Worm (Caenorhabditis elegans) whole organism, mixed stage, embryonic: Measurements from ENCODE around the gene C49A9.6.

Experiments used
- M03D4.4 ChIP-seq: sonication (generic microtip); optimal IDR thresholded peaks from 2 replicates; lab custom pipeline; 2017; ENCODE audit warnings: mild to moderate bottlenecking, missing genetic modification characterization, missing compliant biosample characterization
- bed-3 ChIP-seq: fragments of 200-800 bp; sonication (Bioruptor generic); optimal IDR thresholded peaks from 3 replicates; lab custom pipeline; 2018; ENCODE audit warnings: mild to moderate bottlenecking, missing genetic modification characterization, moderate library complexity, missing compliant biosample characterization
- blmp-1 ChIP-seq: fragments of 150-350 bp; optimal IDR thresholded peaks from 2 replicates; lab custom pipeline; 2014; ENCODE audit warnings: missing biosample characterization, missing genetic modification characterization
- ceh-39 ChIP-seq: fragments of 150-350 bp; optimal IDR thresholded peaks from 2 replicates; lab custom pipeline; 2014; ENCODE audit warnings: missing biosample characterization, missing genetic modification characterization
- ceh-43 ChIP-seq: fragments of 200-800 bp; sonication (Bioruptor generic); optimal IDR thresholded peaks from 2 replicates; lab custom pipeline; 2018; ENCODE audit warnings: mild to moderate bottlenecking, missing genetic modification characterization, moderate library complexity, missing compliant biosample characterization
- ceh-83 ChIP-seq: fragments of 200-800 bp; sonication (Bioruptor generic); optimal IDR thresholded peaks from 2 replicates; lab custom pipeline; 2018; ENCODE audit warnings: mild to moderate bottlenecking, missing genetic modification characterization, missing compliant biosample characterization
- ces-1 ChIP-seq: fragments of 150-350 bp; optimal IDR thresholded peaks from 2 replicates; lab custom pipeline; 2014; ENCODE audit warnings: missing biosample characterization, missing genetic modification reagents, missing genetic modification characterization
- cnd-1 ChIP-seq: fragments of 200-800 bp; sonication (Bioruptor generic); optimal IDR thresholded peaks from 2 replicates; lab custom pipeline; 2018; ENCODE audit warnings: mild to moderate bottlenecking, missing genetic modification characterization, missing compliant biosample characterization
- elt-1 ChIP-seq: sonication (generic microtip); optimal IDR thresholded peaks from 2 replicates; lab custom pipeline; 2017; ENCODE audit warnings: missing genetic modification characterization, mild to moderate bottlenecking, missing compliant biosample characterization, antibody characterized with exemption, moderate library complexity, borderline replicate concordance; ENCODE audit not compliant: insufficient read depth
- elt-3 ChIP-seq: fragments of 150-350 bp; optimal IDR thresholded peaks from 2 replicates; lab custom pipeline; 2014; ENCODE audit warnings: missing biosample characterization, missing genetic modification characterization
- flh-1 ChIP-seq: fragments of 200-800 bp; sonication (Bioruptor generic); optimal IDR thresholded peaks from 2 replicates; lab custom pipeline; 2018; ENCODE audit warnings: mild to moderate bottlenecking, missing genetic modification characterization, moderate library complexity, missing compliant biosample characterization
- ham-2 ChIP-seq: fragments of 200-800 bp; sonication (Bioruptor generic); optimal IDR thresholded peaks from 2 replicates; lab custom pipeline; 2018; ENCODE audit warnings: mild to moderate bottlenecking, missing genetic modification characterization, missing compliant biosample characterization
- lin-13 ChIP-seq: fragments of 150-350 bp; optimal IDR thresholded peaks from 2 replicates; lab custom pipeline; 2014; ENCODE audit warnings: missing biosample characterization, missing genetic modification characterization
- lin-32 ChIP-seq: fragments of 200-800 bp; sonication (Bioruptor generic); optimal IDR thresholded peaks from 2 replicates; lab custom pipeline; 2018; ENCODE audit warnings: mild to moderate bottlenecking, missing genetic modification characterization, missing compliant biosample characterization
- lsy-2 ChIP-seq: fragments of 150-350 bp; optimal IDR thresholded peaks from 2 replicates; lab custom pipeline; 2014; ENCODE audit warnings: missing biosample characterization, missing genetic modification characterization
- mab-5 ChIP-seq: fragments of 150-350 bp; optimal IDR thresholded peaks from 2 replicates; lab custom pipeline; 2014; ENCODE audit warnings: missing biosample characterization, missing genetic modification characterization
- mep-1 ChIP-seq: fragments of 150-350 bp; optimal IDR thresholded peaks from 2 replicates; lab custom pipeline; 2017; ENCODE audit warnings: missing biosample characterization, missing genetic modification reagents, missing genetic modification characterization, inconsistent platforms
- mls-2 ChIP-seq: sonication (generic microtip); optimal IDR thresholded peaks from 2 replicates; lab custom pipeline; 2016; ENCODE audit warnings: mild to moderate bottlenecking, missing genetic modification characterization, moderate library complexity, missing compliant biosample characterization
- nhr-12 ChIP-seq: fragments of 150-350 bp; optimal IDR thresholded peaks from 2 replicates; lab custom pipeline; 2014; ENCODE audit warnings: missing biosample characterization, missing genetic modification characterization
- nhr-2 ChIP-seq: fragments of 150-350 bp; optimal IDR thresholded peaks from 2 replicates; lab custom pipeline; 2014; ENCODE audit warnings: missing biosample characterization, missing genetic modification characterization
- nhr-237 ChIP-seq: fragments of 150-350 bp; optimal IDR thresholded peaks from 2 replicates; lab custom pipeline; 2014; ENCODE audit warnings: missing biosample characterization, missing genetic modification characterization
- nhr-28 ChIP-seq: fragments of 150-350 bp; optimal IDR thresholded peaks from 2 replicates; lab custom pipeline; 2014; ENCODE audit warnings: missing biosample characterization, missing genetic modification characterization
- nhr-76 ChIP-seq: sonication (generic microtip); optimal IDR thresholded peaks from 2 replicates; lab custom pipeline; 2017; ENCODE audit warnings: missing biosample characterization, missing genetic modification characterization
- pha-4 ChIP-seq: fragments of 150-350 bp; optimal IDR thresholded peaks from 2 replicates; lab custom pipeline; 2018; ENCODE audit warnings: missing biosample characterization, missing genetic modification reagents, missing genetic modification characterization
- snpc-4 ChIP-seq: fragments of 150-350 bp; optimal IDR thresholded peaks from 2 replicates; lab custom pipeline; 2014; ENCODE audit warnings: missing biosample characterization, missing genetic modification characterization
- sptf-1 ChIP-seq: sonication (generic microtip); optimal IDR thresholded peaks from 2 replicates; lab custom pipeline; 2017; ENCODE audit warnings: mild to moderate bottlenecking, missing genetic modification characterization, moderate library complexity, missing compliant biosample characterization
- unc-120 ChIP-seq: sonication (generic microtip); optimal IDR thresholded peaks from 2 replicates; lab custom pipeline; 2017; ENCODE audit warnings: missing genetic modification characterization, missing compliant biosample characterization; ENCODE audit not compliant: poor library complexity, severe bottlenecking
- unc-39 ChIP-seq: fragments of 150-350 bp; optimal IDR thresholded peaks from 2 replicates; lab custom pipeline; 2014; ENCODE audit warnings: missing biosample characterization, missing genetic modification characterization
- unc-62 ChIP-seq: fragments of 150-350 bp; optimal IDR thresholded peaks from 2 replicates; lab custom pipeline; 2014; ENCODE audit warnings: missing biosample characterization, missing genetic modification reagents, missing genetic modification characterization
- zip-8 ChIP-seq: fragments of 150-350 bp; optimal IDR thresholded peaks from 2 replicates; lab custom pipeline; 2014; ENCODE audit warnings: missing biosample characterization, missing genetic modification characterization
- ztf-11 ChIP-seq: fragments of 150-350 bp; optimal IDR thresholded peaks from 2 replicates; lab custom pipeline; 2014; ENCODE audit warnings: missing biosample characterization, missing genetic modification characterization

Gene C49A9.6

DNA sequence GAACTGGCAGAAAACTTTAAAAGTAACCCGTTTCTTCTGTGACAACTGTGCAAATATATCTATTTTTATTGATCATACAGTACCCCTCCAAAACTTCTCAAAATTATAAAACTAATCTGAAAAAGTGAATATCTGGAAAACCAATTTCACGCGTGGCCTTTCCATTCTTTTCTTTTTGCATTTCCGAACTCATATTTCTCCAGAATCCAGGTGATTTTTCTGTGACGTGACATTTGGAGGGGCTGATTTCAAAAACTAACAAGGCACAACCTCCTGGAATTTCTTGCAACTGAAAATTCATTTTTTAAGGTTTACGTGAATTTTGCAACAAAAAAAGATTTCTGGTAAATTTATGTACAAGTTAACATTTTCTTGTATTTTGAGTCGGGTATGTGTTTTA, 10.5 kb upstream of the C49A9.6 start:
- TF ChIP-seq ceh-39 (tag; lab: Kevin White, UChicago) (no peak), nhr-237 (no peak), mep-1 (tag; lab: Kevin White, UChicago) (no peak), blmp-1 (tag; lab: Kevin White, UChicago) (no peak), elt-3 (tag; lab: Kevin White, UChicago) (no peak)

DNA sequence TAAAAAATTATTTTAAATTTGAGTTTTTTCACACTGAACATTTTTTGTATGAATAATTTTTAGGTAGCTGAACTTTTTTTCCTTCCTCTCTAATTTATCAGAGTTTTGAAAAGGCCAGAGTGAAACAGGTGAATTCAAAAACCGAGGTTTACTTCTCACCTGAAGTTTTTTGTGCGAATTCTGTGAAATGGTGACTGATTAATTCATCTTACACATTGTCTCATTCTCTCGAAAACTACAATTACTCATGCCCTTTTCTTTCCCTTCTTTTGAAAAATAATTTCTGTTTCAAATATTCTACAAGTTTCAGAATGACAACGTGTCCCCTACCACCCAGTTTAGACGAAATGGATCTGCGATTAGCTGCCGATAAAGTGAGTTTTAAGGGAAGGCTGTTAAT, 9.0 kb upstream of the C49A9.6 start, which contains the start of gene tkr-2:
Gene tkr-2 (plus strand): TSS at position 301 of the 400 bp plus-strand sequence.
- TF ChIP-seq unc-62 (GFP tag; lab: Kevin White, UChicago) (no peak), sptf-1 (tag; lab: Kevin White, UChicago) (no peak), ham-2 (GFP tag; lab: Kevin White, UChicago) (no peak), elt-3 (tag; lab: Kevin White, UChicago) (no peak), nhr-2 (tag; lab: Kevin White, UChicago) (no peak), ces-1 (GFP tag; lab: Kevin White, UChicago) (no peak), ztf-11 (tag; lab: Kevin White, UChicago) (no peak), lin-13 (tag; lab: Kevin White, UChicago) (no peak), cnd-1 (tag; lab: Kevin White, UChicago) (no peak), zip-8 (tag; lab: Kevin White, UChicago) (no peak), nhr-237 (no peak), mep-1 (tag; lab: Kevin White, UChicago) (no peak), nhr-76 (tag; lab: Kevin White, UChicago) (no peak), nhr-28 (tag; lab: Kevin White, UChicago) (no peak), flh-1 (GFP tag; lab: Kevin White, UChicago) (no peak), lsy-2 (tag; lab: Kevin White, UChicago) (no peak), pha-4 (tag; lab: Kevin White, UChicago) (no peak), M03D4.4 (tag; lab: Kevin White, UChicago) (no peak)
- TF ChIP-seq, all 35 proteins: peak for 0

- TF ChIP-seq mab-5 (tag; lab: Kevin White, UChicago) (peak; percentile 28), ces-1 (GFP tag; lab: Kevin White, UChicago) (peak; percentile 45), sptf-1 (tag; lab: Kevin White, UChicago) (peak; percentile 65), mep-1 (tag; lab: Kevin White, UChicago) (peak; percentile 54), ceh-43 (GFP tag; lab: Kevin White, UChicago) (no peak), mls-2 (tag; lab: Kevin White, UChicago) (no peak), flh-1 (GFP tag; lab: Kevin White, UChicago) (no peak), M03D4.4 (tag; lab: Kevin White, UChicago) (peak; percentile 14), nhr-237 (peak; percentile 29), ceh-83 (no peak), lsy-2 (tag; lab: Kevin White, UChicago) (peak; percentile 64), cnd-1 (tag; lab: Kevin White, UChicago) (no peak), ceh-39 (tag; lab: Kevin White, UChicago) (peak; percentile 47), lin-13 (tag; lab: Kevin White, UChicago) (peak; percentile 35), lin-32 (GFP tag; lab: Kevin White, UChicago) (peak; percentile 1), nhr-12 (no peak), unc-120 (tag; lab: Kevin White, UChicago) (no peak), pha-4 (tag; lab: Kevin White, UChicago) (peak; percentile 51)
Measured at ce11 chrIV:6206294-6206776, 4.4 kb upstream of the C49A9.6 start, which contains the start of gene C49A9.10. Gene C49A9.10 (minus strand): TSS chrIV:6206344.

ce11 chrIV:6209337-6209736, 1.4 kb upstream of the C49A9.6 start:
- peak; percentile 96 for TF ChIP-seq zip-8 (tag; lab: Kevin White, UChicago)
- TF ChIP-seq snpc-4: no peak
- TF ChIP-seq, all 35 proteins: peak for 1

ce11 chrIV:6213403-6213802, 2.7 kb downstream of the C49A9.6 start, which contains the start of gene C49A9.5:
Gene C49A9.5 (plus strand): TSS chrIV:6213673.
- TF ChIP-seq mab-5 (tag; lab: Kevin White, UChicago): no peak
- no peak for TF ChIP-seq unc-120 (tag; lab: Kevin White, UChicago)
- TF ChIP-seq nhr-28 (tag; lab: Kevin White, UChicago): no peak
- no peak for TF ChIP-seq nhr-237
- no peak for TF ChIP-seq lin-13 (tag; lab: Kevin White, UChicago)
- TF ChIP-seq elt-1 (tag; lab: Kevin White, UChicago): no peak
- no peak for TF ChIP-seq unc-62 (GFP tag; lab: Kevin White, UChicago)
- no peak for TF ChIP-seq ceh-83
- TF ChIP-seq nhr-12: no peak
- TF ChIP-seq sptf-1 (tag; lab: Kevin White, UChicago): no peak
- TF ChIP-seq pha-4 (tag; lab: Kevin White, UChicago): no peak
- no peak for TF ChIP-seq unc-39 (tag; lab: Kevin White, UChicago)
- no peak for TF ChIP-seq bed-3 (GFP tag; lab: Kevin White, UChicago)
- no peak for TF ChIP-seq M03D4.4 (tag; lab: Kevin White, UChicago)
- no peak for TF ChIP-seq mls-2 (tag; lab: Kevin White, UChicago)
- TF ChIP-seq flh-1 (GFP tag; lab: Kevin White, UChicago): no peak
- TF ChIP-seq ztf-11 (tag; lab: Kevin White, UChicago): no peak
- no peak for TF ChIP-seq ceh-43 (GFP tag; lab: Kevin White, UChicago)
- no peak for TF ChIP-seq lsy-2 (tag; lab: Kevin White, UChicago)
- no peak for TF ChIP-seq zip-8 (tag; lab: Kevin White, UChicago)
